Fruit fly (Drosophila melanogaster): ENCODE results near the gene CG31855.

The CG31855 gene

dm6 chr2L:13411566-13411965 is 42.6 kb downstream of the CG31855 start, which contains the start of gene Vm34Ca:
Vm34Ca (minus strand) TSS chr2L:13411631.
- TF ChIP-seq CG10348 (GFP tag; IDR thresholded peaks at IDR 0.05) (no peak), CG32121 (GFP tag; IDR thresholded peaks at IDR 0.05) (no peak), Snoo (tag; optimal IDR thresholded peaks at IDR 0.05) (no peak), CG14655 (GFP tag; optimal IDR thresholded peaks at IDR 0.05) (no peak), D1 (tag; optimal IDR thresholded peaks at IDR 0.05) (no peak), rn (GFP tag; IDR thresholded peaks at IDR 0.05) (no peak), fd96Ca (GFP tag; IDR thresholded peaks at IDR 0.05) (no peak), CG8159 (tag; optimal IDR thresholded peaks at IDR 0.05) (no peak), Pif1B (GFP tag; optimal IDR thresholded peaks at IDR 0.05) (no peak)

dm6 chr2L:13412219-13412618 is 43.2 kb downstream of the CG31855 start, which contains the start of gene Flad2:
Flad2 (plus strand) TSS chr2L:13412519.
- TF ChIP-seq CG34367 (tag; optimal IDR thresholded peaks at IDR 0.05): no peak
- TF ChIP-seq CG13204 (GFP tag; optimal IDR thresholded peaks at IDR 0.05): no peak
- TF ChIP-seq CG32121 (GFP tag; IDR thresholded peaks at IDR 0.05): no peak
- TF ChIP-seq CG12605 (GFP tag; IDR thresholded peaks at IDR 0.05): no peak
- no peak for TF ChIP-seq D1 (tag; optimal IDR thresholded peaks at IDR 0.05)
- no peak for TF ChIP-seq CG17806 (tag; optimal IDR thresholded peaks at IDR 0.05)
- no peak for TF ChIP-seq Ets98B (GFP tag; IDR thresholded peaks at IDR 0.05)
- no peak for TF ChIP-seq Snoo (tag; optimal IDR thresholded peaks at IDR 0.05)
- TF ChIP-seq rn (GFP tag; IDR thresholded peaks at IDR 0.05): no peak

dm6 chr2L:13414525-13415481 is 45.8 kb downstream of the CG31855 start, which contains the start of the genes CG16956, CG42784 and CG43850:
CG16956 (minus strand) TSS chr2L:13414575.
CG42784 (plus strand) TSS chr2L:13415431.
CG43850 (plus strand) TSS chr2L:13415431.
- TF ChIP-seq Ets98B (GFP tag; IDR thresholded peaks at IDR 0.05): no peak
- TF ChIP-seq CG14655 (GFP tag; optimal IDR thresholded peaks at IDR 0.05): peak; percentile 10
- TF ChIP-seq rn (GFP tag; IDR thresholded peaks at IDR 0.05): no peak
- TF ChIP-seq CG4496 (GFP tag; IDR thresholded peaks at IDR 0.05): 0 out of 3 replicates have a peak, but pooled peaks have one; percentile 13
- TF ChIP-seq CG17806 (tag; optimal IDR thresholded peaks at IDR 0.05): no peak
- no peak for TF ChIP-seq CG34367 (tag; optimal IDR thresholded peaks at IDR 0.05)
- TF ChIP-seq Snoo (tag; optimal IDR thresholded peaks at IDR 0.05): no peak
- 0 out of 2 replicates have a peak, but pooled peaks have one; percentile 12 for TF ChIP-seq CG12605 (GFP tag; IDR thresholded peaks at IDR 0.05)
- no peak for TF ChIP-seq CG13204 (GFP tag; optimal IDR thresholded peaks at IDR 0.05)
- TF ChIP-seq Pif1A (GFP tag; optimal IDR thresholded peaks at IDR 0.05): peak; percentile 28

All from whole organism, pupa.